Worm (Caenorhabditis elegans): ENCODE results near the gene F47B7.3.

The F47B7.3 gene

ce11 chrX:3802743-3803142 is 38.5 kb upstream of the F47B7.3 start:
- TF ChIP-seq mdl-1 (tag; optimal IDR thresholded peaks at IDR 0.05), result no peak
- TF ChIP-seq unc-55 (GFP tag; optimal IDR thresholded peaks at IDR 0.05), result peak; percentile 31
- TF ChIP-seq lin-11 (tag; optimal IDR thresholded peaks at IDR 0.05), result no peak
- TF ChIP-seq nhr-10 (tag; optimal IDR thresholded peaks at IDR 0.05), result no peak
- TF ChIP-seq sma-3 (GFP tag; optimal IDR thresholded peaks at IDR 0.05), result no peak
- no peak for TF ChIP-seq nhr-77 (tag; optimal IDR thresholded peaks at IDR 0.05)
- TF ChIP-seq ztf-1 (GFP tag; conservative IDR thresholded peaks at IDR 0.05), result no peak
- TF ChIP-seq lsy-2 (tag; optimal IDR thresholded peaks at IDR 0.05), result no peak
- peak; percentile 19 for TF ChIP-seq mab-5 (tag; optimal IDR thresholded peaks at IDR 0.05)
- TF ChIP-seq ZK546.5 (tag; optimal IDR thresholded peaks at IDR 0.05), result no peak
- no peak for TF ChIP-seq mbf-1 (tag; optimal IDR thresholded peaks at IDR 0.05)
- TF ChIP-seq nhr-12 (tag; optimal IDR thresholded peaks at IDR 0.05), result no peak
- TF ChIP-seq snpc-4 (tag; optimal IDR thresholded peaks at IDR 0.05), result no peak
- TF ChIP-seq ceh-16 (tag; optimal IDR thresholded peaks at IDR 0.05), result no peak
- TF ChIP-seq C34F6.9 (tag; optimal IDR thresholded peaks at IDR 0.05), result peak; percentile 25
- no peak for TF ChIP-seq blmp-1 (tag; optimal IDR thresholded peaks at IDR 0.05; ENCODE audit: insufficient read depth)
- no peak for TF ChIP-seq nhr-21 (tag; optimal IDR thresholded peaks at IDR 0.05)
- TF ChIP-seq nhr-129 (tag; optimal IDR thresholded peaks at IDR 0.05), result peak; percentile 7
- TF ChIP-seq peb-1 (tag; optimal IDR thresholded peaks at IDR 0.05), result no peak
- no peak for TF ChIP-seq ama-1 (optimal IDR thresholded peaks at IDR 0.05)

ce11 chrX:3798288-3798687 is 34.1 kb upstream of the F47B7.3 start:
- TF ChIP-seq dmd-4 (tag; optimal IDR thresholded peaks at IDR 0.05), result no peak
- TF ChIP-seq mbf-1 (tag; optimal IDR thresholded peaks at IDR 0.05), result no peak
- TF ChIP-seq lin-13 (GFP tag; optimal IDR thresholded peaks at IDR 0.05), result no peak

ce11 chrX:3797882-3798281 is 33.7 kb upstream of the F47B7.3 start, which contains the start of gene abu-10:
abu-10 (plus strand) TSS chrX:3798182.
- TF ChIP-seq ztf-11 (tag; optimal IDR thresholded peaks at IDR 0.05), result no peak
- no peak for TF ChIP-seq nhr-237 (tag; optimal IDR thresholded peaks at IDR 0.05)
- TF ChIP-seq crh-2 (tag; optimal IDR thresholded peaks at IDR 0.05), result no peak
- no peak for TF ChIP-seq fos-1 (tag; optimal IDR thresholded peaks at IDR 0.05)
- no peak for TF ChIP-seq nhr-21 (tag; optimal IDR thresholded peaks at IDR 0.05)
- no peak for TF ChIP-seq nhr-11 (tag; optimal IDR thresholded peaks at IDR 0.05)
- TF ChIP-seq Y55F3AM.14 (GFP tag; optimal IDR thresholded peaks at IDR 0.05), result no peak
- TF ChIP-seq nhr-23 (tag; optimal IDR thresholded peaks at IDR 0.05), result no peak

ce11 chrX:3795642-3796041 is 31.4 kb upstream of the F47B7.3 start, which contains the start of gene F35A5.5:
F35A5.5 (minus strand) TSS chrX:3795742.
- TF ChIP-seq peb-1 (tag; optimal IDR thresholded peaks at IDR 0.05) (no peak), ama-1 (optimal IDR thresholded peaks at IDR 0.05) (no peak), crh-2 (tag; optimal IDR thresholded peaks at IDR 0.05) (no peak), lin-11 (tag; optimal IDR thresholded peaks at IDR 0.05) (no peak), snpc-4 (tag; optimal IDR thresholded peaks at IDR 0.05) (no peak), nhr-77 (tag; optimal IDR thresholded peaks at IDR 0.05) (no peak)

ce11 chrX:3794161-3794560 is 30.0 kb upstream of the F47B7.3 start:
- TF ChIP-seq skn-1 (tag; optimal IDR thresholded peaks at IDR 0.05) (no peak), alr-1 (tag; optimal IDR thresholded peaks at IDR 0.05) (no peak), elt-3 (tag; optimal IDR thresholded peaks at IDR 0.05) (no peak), fos-1 (tag; optimal IDR thresholded peaks at IDR 0.05) (no peak), nhr-6 (tag; optimal IDR thresholded peaks at IDR 0.05) (no peak), ama-1 (optimal IDR thresholded peaks at IDR 0.05) (no peak), unc-55 (GFP tag; optimal IDR thresholded peaks at IDR 0.05) (no peak), nhr-25 (tag; optimal IDR thresholded peaks at IDR 0.05) (no peak), R02D3.7 (tag; optimal IDR thresholded peaks at IDR 0.05) (no peak), ceh-82 (tag; optimal IDR thresholded peaks at IDR 0.05) (no peak), lin-11 (tag; optimal IDR thresholded peaks at IDR 0.05) (no peak)

All from whole organism, L2 larva.